Worm (Caenorhabditis elegans) whole organism, late embryonic: ENCODE data around the gene srz-72.

Experiments
- F13H6.1 ChIP-seq: sonication (generic microtip); optimal IDR thresholded peaks from 2 replicates; lab custom pipeline; 2016; ENCODE audit warnings: missing genetic modification characterization, missing compliant biosample characterization
- K09A11.1 ChIP-seq: sonication (generic microtip); optimal IDR thresholded peaks from 2 replicates; lab custom pipeline; 2017; ENCODE audit warnings: antibody characterized with exemption, mild to moderate bottlenecking, missing genetic modification characterization, missing compliant biosample characterization; ENCODE audit not compliant: insufficient read depth
- ceh-2 ChIP-seq: sonication (generic microtip); optimal IDR thresholded peaks from 2 replicates; lab custom pipeline; 2016; ENCODE audit warnings: missing genotype, missing genetic modification characterization, missing compliant biosample characterization
- ceh-30 ChIP-seq: fragments of 150-350 bp; optimal IDR thresholded peaks from 2 replicates; lab custom pipeline; 2014; ENCODE audit warnings: missing biosample characterization, missing genetic modification characterization
- ceh-45 ChIP-seq: fragments of 200-800 bp; sonication (Bioruptor generic); IDR thresholded peaks from 2 replicates; pipeline ENCODE4 v1.3.6; 2022; ENCODE audit warnings: missing genetic modification reagents, missing genetic modification characterization, missing compliant biosample characterization
- elt-2 ChIP-seq: sonication (generic microtip); optimal IDR thresholded peaks from 2 replicates; lab custom pipeline; 2016; ENCODE audit warnings: missing genetic modification reagents, missing genetic modification characterization, missing compliant biosample characterization
- ets-4 ChIP-seq: sonication (generic microtip); optimal IDR thresholded peaks from 2 replicates; lab custom pipeline; 2016; ENCODE audit warnings: missing genetic modification characterization, missing compliant biosample characterization
- pqm-1 ChIP-seq: sonication (generic microtip); optimal IDR thresholded peaks from 2 replicates; lab custom pipeline; 2016; ENCODE audit warnings: missing genetic modification characterization, missing compliant biosample characterization
- syd-9 ChIP-seq: sonication (generic microtip); optimal IDR thresholded peaks from 2 replicates; lab custom pipeline; 2016; ENCODE audit warnings: mild to moderate bottlenecking, missing genetic modification characterization, moderate library complexity, missing compliant biosample characterization
- unc-3 ChIP-seq, 2 experiments: fragments of 200-800 bp in 1 of 2; sonication (Bioruptor generic) in 1 of 2; sonication (generic microtip) in 1 of 2; conservative IDR thresholded peaks in 1 of 2; optimal IDR thresholded peaks in 1 of 2; 2 replicates each; pipeline versions ENCODE4 v1.3.6 to Lab custom; 2016 to 2022; ENCODE audit warnings: missing compliant biosample characterization in 2 of 2, missing genetic modification characterization in 2 of 2, missing genetic modification reagents in 1 of 2
- unc-42 ChIP-seq: sonication (generic microtip); optimal IDR thresholded peaks from 2 replicates; lab custom pipeline; 2016; ENCODE audit warnings: missing genotype, missing genetic modification characterization, missing compliant biosample characterization
- unc-55 ChIP-seq: sonication (generic microtip); optimal IDR thresholded peaks from 2 replicates; lab custom pipeline; 2017; ENCODE audit warnings: missing biosample characterization, missing genetic modification reagents, missing genetic modification characterization
- ztf-16 ChIP-seq: sonication (generic microtip); optimal IDR thresholded peaks from 2 replicates; lab custom pipeline; 2017; ENCODE audit warnings: missing genetic modification characterization, missing compliant biosample characterization

DNA sequence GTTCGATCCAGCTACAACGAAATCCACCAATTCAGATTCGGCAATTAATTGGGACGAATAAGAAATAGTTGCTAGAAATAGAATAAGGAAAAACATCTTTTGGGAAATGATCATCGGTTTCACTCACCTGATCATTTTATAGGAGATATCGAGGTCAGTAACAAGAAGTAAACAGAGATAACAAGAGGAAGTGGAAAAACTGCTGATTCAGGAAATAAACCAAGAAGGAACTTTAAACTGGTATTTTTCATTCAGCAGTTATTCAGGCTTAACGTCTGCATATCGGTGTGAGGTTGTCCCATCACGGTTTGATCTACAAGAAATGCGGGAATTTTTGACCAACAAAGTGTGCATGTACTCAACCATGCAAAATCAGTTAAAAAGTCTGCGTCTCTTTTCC lies 29.6 kb downstream of the srz-72 start, which contains the start of gene K03D3.2:
- no peak for TF ChIP-seq ceh-45 (GFP tag; lab: Robert Waterston, UW)
- no peak for TF ChIP-seq F13H6.1 (tag; lab: Kevin White, UChicago)
- TF ChIP-seq unc-55 (GFP tag; lab: Kevin White, UChicago): no peak
- no peak for TF ChIP-seq ets-4 (tag; lab: Kevin White, UChicago)
- no peak for TF ChIP-seq pqm-1 (tag; lab: Kevin White, UChicago)
- TF ChIP-seq ceh-30: no peak
- no peak for TF ChIP-seq unc-42 (tag; lab: Kevin White, UChicago)
- no peak for TF ChIP-seq elt-2 (tag; lab: Kevin White, UChicago)
- TF ChIP-seq ceh-2 (tag; lab: Kevin White, UChicago): no peak
- no peak for TF ChIP-seq unc-3 (GFP tag; conservative IDR thresholded peaks at IDR 0.05; lab: Robert Waterston, UW)
- TF ChIP-seq unc-3 (tag; optimal IDR thresholded peaks at IDR 0.05; lab: Kevin White, UChicago): no peak
- TF ChIP-seq syd-9 (tag; lab: Kevin White, UChicago): no peak
- no peak for TF ChIP-seq ztf-16 (tag; lab: Kevin White, UChicago)
- TF ChIP-seq K09A11.1 (tag; lab: Kevin White, UChicago): no peak
